Worm (Caenorhabditis elegans): Measurements from ENCODE around the gene K09E3.2.

The K09E3.2 gene

ce11 chrX:17115089-17115488 is 2.4 kb upstream of the K09E3.2 start, which contains the start of gene lido-6:
Gene lido-6 (minus strand): TSS chrX:17115189.
- TF ChIP-seq ztf-11 (tag; optimal IDR thresholded peaks at IDR 0.05) (no peak), dmd-6 (GFP tag; IDR thresholded peaks at IDR 0.05) (no peak), aha-1 (tag) (no peak), pha-4 (GFP tag; IDR thresholded peaks at IDR 0.05) (no peak), pha-4 (tag; optimal IDR thresholded peaks at IDR 0.05) (no peak), daf-8 (GFP tag; IDR thresholded peaks at IDR 0.05) (no peak), unc-130 (GFP tag; optimal IDR thresholded peaks at IDR 0.05) (no peak), hlh-30 (tag; optimal IDR thresholded peaks at IDR 0.05; ENCODE audit: insufficient read depth) (no peak), tag-97 (GFP tag; IDR thresholded peaks at IDR 0.05) (no peak), lin-13 (GFP tag; optimal IDR thresholded peaks at IDR 0.05) (no peak), saeg-2 (GFP tag; IDR thresholded peaks at IDR 0.05) (no peak), F26F4.8 (GFP tag; conservative IDR thresholded peaks at IDR 0.05) (no peak), dmd-9 (GFP tag; IDR thresholded peaks at IDR 0.05) (no peak), Y105C5A.15 (GFP tag; IDR thresholded peaks at IDR 0.05) (no peak), duxl-1 (tag; optimal IDR thresholded peaks at IDR 0.05; ENCODE audit: poor library complexity) (no peak), F49E8.2 (tag; optimal IDR thresholded peaks at IDR 0.05; ENCODE audit: borderline replicate concordance) (no peak), unc-39 (tag; optimal IDR thresholded peaks at IDR 0.05) (no peak), hmg-1.1 (GFP tag; IDR thresholded peaks at IDR 0.05) (no peak)

ce11 chrX:17134427-17134826 is 17.0 kb downstream of the K09E3.2 start, which contains the start of gene K09E3.7:
Gene K09E3.7 (minus strand): TSS chrX:17134527.
- no peak for TF ChIP-seq unc-130 (GFP tag; optimal IDR thresholded peaks at IDR 0.05)
- TF ChIP-seq nhr-111 (GFP tag; optimal IDR thresholded peaks at IDR 0.05), result no peak
- no peak for TF ChIP-seq lim-7 (GFP tag; IDR thresholded peaks at IDR 0.05)
- no peak for TF ChIP-seq mdt-29 (GFP tag; IDR thresholded peaks at IDR 0.05)
- TF ChIP-seq nhr-237 (tag; optimal IDR thresholded peaks at IDR 0.05), result no peak
- TF ChIP-seq egl-43 (GFP tag; IDR thresholded peaks at IDR 0.05), result no peak
- no peak for TF ChIP-seq duxl-1 (tag; optimal IDR thresholded peaks at IDR 0.05; ENCODE audit: poor library complexity)
- no peak for TF ChIP-seq madf-9 (GFP tag; conservative IDR thresholded peaks at IDR 0.05)
- no peak for TF ChIP-seq lin-1 (GFP tag; IDR thresholded peaks at IDR 0.05)
- TF ChIP-seq attf-4 (tag; optimal IDR thresholded peaks at IDR 0.05), result no peak
- no peak for TF ChIP-seq fkh-10 (GFP tag; optimal IDR thresholded peaks at IDR 0.05)
- TF ChIP-seq nhr-76 (tag; optimal IDR thresholded peaks at IDR 0.05), result no peak

- TF ChIP-seq pqm-1 (tag; optimal IDR thresholded peaks at IDR 0.05), result peak; percentile 34
- TF ChIP-seq madf-5 (GFP tag; IDR thresholded peaks at IDR 0.05), result no peak
- peak; percentile 41 for TF ChIP-seq hlh-11 (tag; optimal IDR thresholded peaks at IDR 0.05)
- TF ChIP-seq ceh-28 (tag; optimal IDR thresholded peaks at IDR 0.05), result no peak
- TF ChIP-seq Y5F2A.4 (GFP tag; optimal IDR thresholded peaks at IDR 0.05), result no peak
- TF ChIP-seq dmd-6 (GFP tag; IDR thresholded peaks at IDR 0.05), result peak; percentile 37; the same call in 1 of the 2 replicates
- no peak for TF ChIP-seq nhr-10 (tag; optimal IDR thresholded peaks at IDR 0.05)
- TF ChIP-seq nhr-102 (tag; optimal IDR thresholded peaks at IDR 0.05), result peak; percentile 37
- TF ChIP-seq lin-1 (GFP tag; IDR thresholded peaks at IDR 0.05), result 0 out of 2 replicates have a peak, but pooled peaks have one; percentile 10
- no peak for TF ChIP-seq T26A8.4 (GFP tag; IDR thresholded peaks at IDR 0.05)
- TF ChIP-seq nhr-77 (tag; optimal IDR thresholded peaks at IDR 0.05), result peak; percentile 56
- no peak for TF ChIP-seq fkh-10 (GFP tag; optimal IDR thresholded peaks at IDR 0.05)
- TF ChIP-seq jun-1 (tag; optimal IDR thresholded peaks at IDR 0.05), result no peak
- TF ChIP-seq hlh-30 (tag; optimal IDR thresholded peaks at IDR 0.05; ENCODE audit: insufficient read depth), result peak; percentile 52
- TF ChIP-seq aha-1 (tag), result peak; percentile 98
- no peak for TF ChIP-seq mxl-3 (GFP tag; optimal IDR thresholded peaks at IDR 0.05)
- TF ChIP-seq unc-62 (GFP tag; optimal IDR thresholded peaks at IDR 0.05 in 1 of 2), result peak in 1 of 2 experiments; percentile 75
- TF ChIP-seq unc-62 (tag; optimal IDR thresholded peaks at IDR 0.05), result no peak
- TF ChIP-seq zip-2 (tag; optimal IDR thresholded peaks at IDR 0.05), result no peak
- no peak for TF ChIP-seq lin-38 (GFP tag; IDR thresholded peaks at IDR 0.05)
- 0 out of 2 replicates have a peak, but pooled peaks have one; percentile 0 for TF ChIP-seq php-3 (GFP tag; IDR thresholded peaks at IDR 0.05)
- TF ChIP-seq daf-16 (GFP tag; optimal IDR thresholded peaks at IDR 0.05), result no peak
- TF ChIP-seq daf-16 (tag; optimal IDR thresholded peaks at IDR 0.05), result peak; percentile 73
- 0 out of 2 replicates have a peak, but pooled peaks have one; percentile 35 for TF ChIP-seq zfp-3 (GFP tag; conservative IDR thresholded peaks at IDR 0.05)
- no peak for TF ChIP-seq spr-3 (GFP tag; optimal IDR thresholded peaks at IDR 0.05)
- peak; percentile 59 for TF ChIP-seq nhr-28 (tag; optimal IDR thresholded peaks at IDR 0.05)
- peak; percentile 85 for TF ChIP-seq dve-1 (tag; optimal IDR thresholded peaks at IDR 0.05; ENCODE audit: insufficient read depth)
Observed at ce11 chrX:17135704-17136103, 18.2 kb downstream of the K09E3.2 start.

Measured in whole organism, L4 larva.